Fruit fly (Drosophila melanogaster) whole organism, wandering third instar larva: ENCODE measurements around the gene Prx1.

Experiments
- Abd-B ChIP-seq: fragments of >200 bp; optimal IDR thresholded peaks from 2 replicates; lab custom pipeline; 2017; ENCODE audit warnings: missing biosample characterization, missing genetic modification characterization
- CG32264 ChIP-seq: fragments of 200-800 bp; sonication (Bioruptor generic); optimal IDR thresholded peaks from 2 replicates; lab custom pipeline; 2016; ENCODE audit warnings: missing biosample characterization, missing genetic modification characterization
- CG9705 ChIP-seq: fragments of 200-800 bp; sonication (Bioruptor generic); optimal IDR thresholded peaks from 2 replicates; lab custom pipeline; 2018; ENCODE audit warnings: missing biosample characterization, mild to moderate bottlenecking, missing genetic modification characterization
- CrebA ChIP-seq: fragments of 200-800 bp; sonication (Bioruptor generic); optimal IDR thresholded peaks from 2 replicates; lab custom pipeline; 2016; ENCODE audit warnings: missing biosample characterization, mild to moderate bottlenecking, missing genetic modification characterization, borderline replicate concordance
- Dfd ChIP-seq: fragments of >200 bp; optimal IDR thresholded peaks from 2 replicates; lab custom pipeline; 2017; ENCODE audit warnings: missing biosample characterization, missing genetic modification characterization
- GATAd ChIP-seq: sonication (Bioruptor generic); optimal IDR thresholded peaks from 2 replicates; lab custom pipeline; 2016; ENCODE audit warnings: missing biosample characterization, missing genetic modification characterization
- Hr78 ChIP-seq: fragments of >200 bp; optimal IDR thresholded peaks from 2 replicates; lab custom pipeline; 2017; ENCODE audit warnings: missing biosample characterization, missing genetic modification characterization
- Hr83 ChIP-seq: fragments of 200-300 bp; sonication (Bioruptor generic); optimal IDR thresholded peaks from 2 replicates; lab custom pipeline; 2016; ENCODE audit warnings: missing biosample characterization, mild to moderate bottlenecking, missing genetic modification characterization, moderate library complexity; ENCODE audit not compliant: poor library complexity, severe bottlenecking
- Jra ChIP-seq: sonication (Bioruptor generic); optimal IDR thresholded peaks from 2 replicates; lab custom pipeline; 2016; ENCODE audit warnings: missing biosample characterization, missing genetic modification characterization
- Myc ChIP-seq: fragments of >200 bp; optimal IDR thresholded peaks from 2 replicates; lab custom pipeline; 2017
- Rel ChIP-seq, 2 experiments: fragments of 200-800 bp; sonication (Bioruptor generic) in 1 of 2; optimal IDR thresholded peaks; 2 replicates in 1 of 2; 3 replicates in 1 of 2; lab custom pipeline; 2016 to 2019; ENCODE audit warnings: mild to moderate bottlenecking in 2 of 2, missing biosample characterization in 2 of 2, missing genetic modification characterization in 2 of 2, moderate library complexity in 1 of 2
- Sp1 ChIP-seq: fragments of 200-800 bp; sonication (Bioruptor generic); optimal IDR thresholded peaks from 3 replicates; lab custom pipeline; 2019; ENCODE audit warnings: missing biosample characterization, mild to moderate bottlenecking, missing genetic modification characterization, moderate library complexity
- Vsx2 ChIP-seq: fragments of 200-300, 225-300 bp; sonication (Bioruptor generic); optimal IDR thresholded peaks from 2 replicates; lab custom pipeline; 2018; ENCODE audit warnings: missing biosample characterization, missing genetic modification characterization; ENCODE audit not compliant: partially characterized antibody
- br ChIP-seq: fragments of 200-800 bp; sonication (Bioruptor generic); optimal IDR thresholded peaks from 2 replicates; lab custom pipeline; 2016; ENCODE audit warnings: missing biosample characterization, missing genetic modification characterization
- brk ChIP-seq: fragments of 200-800 bp; sonication (Bioruptor generic); optimal IDR thresholded peaks from 2 replicates; lab custom pipeline; 2016; ENCODE audit warnings: missing biosample characterization, mild to moderate bottlenecking, missing genetic modification characterization
- dmrt93B ChIP-seq: fragments of 200-800 bp; sonication (Bioruptor generic); optimal IDR thresholded peaks from 2 replicates; lab custom pipeline; 2018; ENCODE audit warnings: missing biosample characterization, mild to moderate bottlenecking, missing genetic modification characterization
- dsf ChIP-seq: sonication (Bioruptor generic); optimal IDR thresholded peaks from 2 replicates; lab custom pipeline; 2016; ENCODE audit warnings: missing biosample characterization, missing genetic modification characterization, borderline replicate concordance
- ey ChIP-seq: fragments of 200-800 bp; sonication (Bioruptor generic); optimal IDR thresholded peaks from 2 replicates; lab custom pipeline; 2016; ENCODE audit warnings: missing biosample characterization, missing genetic modification characterization
- foxo ChIP-seq, 2 experiments: fragments of 200-800 bp; sonication (Bioruptor generic); optimal IDR thresholded peaks; 2 replicates in 1 of 2; 3 replicates in 1 of 2; lab custom pipeline; 2016 to 2017; ENCODE audit warnings: missing biosample characterization in 2 of 2, missing genetic modification characterization in 2 of 2
- fru ChIP-seq: fragments of 200-800 bp; sonication (Bioruptor generic); optimal IDR thresholded peaks from 3 replicates; lab custom pipeline; 2016; ENCODE audit warnings: missing biosample characterization, mild to moderate bottlenecking, missing genetic modification characterization
- h ChIP-seq: fragments of 200-800 bp; sonication (Bioruptor generic); optimal IDR thresholded peaks from 3 replicates; lab custom pipeline; 2016; ENCODE audit warnings: missing biosample characterization, mild to moderate bottlenecking, missing genetic modification characterization
- jim ChIP-seq: fragments of 175-275, 200-325 bp; sonication (Bioruptor generic); optimal IDR thresholded peaks from 2 replicates; lab custom pipeline; 2016; ENCODE audit warnings: missing biosample characterization, mild to moderate bottlenecking, missing genetic modification characterization
- psq ChIP-seq: fragments of 200-800 bp; sonication (Bioruptor generic); optimal IDR thresholded peaks from 3 replicates; lab custom pipeline; 2017; ENCODE audit warnings: missing biosample characterization, mild to moderate bottlenecking, missing genetic modification characterization, moderate library complexity
- sage ChIP-seq: fragments of 200-800 bp; sonication (Bioruptor generic); optimal IDR thresholded peaks from 2 replicates; lab custom pipeline; 2016; ENCODE audit warnings: missing biosample characterization, mild to moderate bottlenecking, missing genetic modification characterization
- sv ChIP-seq: fragments of 200-800 bp; sonication (Bioruptor generic); optimal IDR thresholded peaks from 3 replicates; lab custom pipeline; 2016; ENCODE audit warnings: missing biosample characterization, missing genetic modification characterization
- tai ChIP-seq: sonication (Bioruptor generic); optimal IDR thresholded peaks from 2 replicates; lab custom pipeline; 2016; ENCODE audit warnings: missing biosample characterization, missing genetic modification characterization
- usp ChIP-seq: fragments of >200 bp; optimal IDR thresholded peaks from 2 replicates; lab custom pipeline; 2017; ENCODE audit warnings: missing biosample characterization, missing genetic modification characterization
- woc ChIP-seq: sonication (Bioruptor generic); optimal IDR thresholded peaks from 2 replicates; lab custom pipeline; 2016; ENCODE audit warnings: missing biosample characterization, mild to moderate bottlenecking, missing genetic modification characterization

Gene Prx1

dm6 chr3L:15192172-15192571, 15.5 kb upstream of the Prx1 start:
- no peak for TF ChIP-seq Hr78 (GFP tag; lab: Kevin White, UChicago)
- TF ChIP-seq woc, result peak; percentile 61

dm6 chr3L:15195548-15195947, 12.1 kb upstream of the Prx1 start:
- TF ChIP-seq dmrt93B (GFP tag; lab: Kevin White, UChicago), result no peak
- no peak for TF ChIP-seq tai (GFP tag; lab: Kevin White, UChicago)
- no peak for TF ChIP-seq brk
- TF ChIP-seq Sp1 (GFP tag; lab: Kevin White, UChicago), result no peak
- no peak for TF ChIP-seq Abd-B (GFP tag; lab: Kevin White, UChicago)
- TF ChIP-seq Rel (GFP tag; optimal IDR thresholded peaks at IDR 0.05; lab: Kevin White, UChicago), result no peak
- no peak for TF ChIP-seq Rel (tag; optimal IDR thresholded peaks at IDR 0.05; lab: Kevin White, UChicago)
- no peak for TF ChIP-seq sv
- TF ChIP-seq jim (GFP tag; lab: Kevin White, UChicago), result no peak
- no peak for TF ChIP-seq psq (GFP tag; lab: Kevin White, UChicago)
- no peak for TF ChIP-seq Dfd (GFP tag; lab: Kevin White, UChicago)
- no peak for TF ChIP-seq br (GFP tag; lab: Kevin White, UChicago)
- TF ChIP-seq fru (GFP tag; lab: Kevin White, UChicago), result no peak
- TF ChIP-seq, all 38 proteins: peak for 0

dm6 chr3L:15196189-15196588, 11.5 kb upstream of the Prx1 start:
- TF ChIP-seq foxo (GFP tag; optimal IDR thresholded peaks at IDR 0.05; lab: Kevin White, UChicago), result peak in 1 of 2 experiments; percentile 34
- TF ChIP-seq GATAd, result no peak
- no peak for TF ChIP-seq br (GFP tag; lab: Kevin White, UChicago)
- TF ChIP-seq psq (GFP tag; lab: Kevin White, UChicago), result no peak
- TF ChIP-seq Abd-B (GFP tag; lab: Kevin White, UChicago), result no peak
- TF ChIP-seq CG32264 (GFP tag; lab: Kevin White, UChicago), result no peak
- TF ChIP-seq sage (GFP tag; lab: Kevin White, UChicago), result no peak
- TF ChIP-seq Myc, result no peak
- no peak for TF ChIP-seq fru (GFP tag; lab: Kevin White, UChicago)
- peak; percentile 2 for TF ChIP-seq Sp1 (GFP tag; lab: Kevin White, UChicago)
- no peak for TF ChIP-seq Rel (GFP tag; optimal IDR thresholded peaks at IDR 0.05; lab: Kevin White, UChicago)
- no peak for TF ChIP-seq Rel (tag; optimal IDR thresholded peaks at IDR 0.05; lab: Kevin White, UChicago)
- peak; percentile 71 for TF ChIP-seq Vsx2 (GFP tag; lab: Kevin White, UChicago)

dm6 chr3L:15196711-15197320, 10.8 kb upstream of the Prx1 start:
- TF ChIP-seq usp (GFP tag; lab: Kevin White, UChicago) (no peak), CrebA (no peak), CG32264 (GFP tag; lab: Kevin White, UChicago) (no peak), psq (GFP tag; lab: Kevin White, UChicago) (peak; percentile 1), sage (GFP tag; lab: Kevin White, UChicago) (no peak), GATAd (no peak)

dm6 chr3L:15197978-15198377, 9.7 kb upstream of the Prx1 start:
- TF ChIP-seq CG9705 (GFP tag; lab: Kevin White, UChicago) (no peak), psq (GFP tag; lab: Kevin White, UChicago) (no peak), ey (GFP tag; lab: Kevin White, UChicago) (no peak), Vsx2 (GFP tag; lab: Kevin White, UChicago) (no peak), h (GFP tag; lab: Kevin White, UChicago) (no peak), Abd-B (GFP tag; lab: Kevin White, UChicago) (no peak), sv (no peak), br (GFP tag; lab: Kevin White, UChicago) (no peak), GATAd (no peak), CrebA (no peak), dsf (GFP tag; lab: Kevin White, UChicago) (no peak), Jra (GFP tag; lab: Kevin White, UChicago) (no peak), woc (no peak), Hr83 (GFP tag; lab: Kevin White, UChicago) (no peak), brk (no peak), sage (GFP tag; lab: Kevin White, UChicago) (no peak)
